Worm (Caenorhabditis elegans): ENCODE data around the gene ZC513.2.

DNA sequence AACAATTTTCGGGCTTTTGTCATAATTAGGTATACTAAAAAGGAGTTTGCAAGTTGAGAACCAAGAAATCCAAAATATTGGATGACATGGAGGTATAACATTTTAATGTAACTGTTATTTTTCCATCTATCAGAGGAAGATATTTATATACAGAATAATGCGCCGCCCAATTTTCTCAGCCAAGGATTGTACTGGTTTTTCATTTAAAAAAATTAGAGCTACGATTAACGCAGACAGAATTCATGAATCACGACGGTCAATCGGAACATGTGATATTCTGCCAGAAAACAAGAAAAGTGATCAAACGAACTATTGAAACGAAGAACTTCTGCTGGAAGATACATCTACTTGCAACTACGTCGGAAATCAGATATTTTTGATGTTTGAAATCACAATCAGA is 44.0 kb downstream of the ZC513.2 start, which contains the start of gene str-145:
- no peak for TF ChIP-seq snpc-4 (tag; optimal IDR thresholded peaks at IDR 0.05)
- no peak for TF ChIP-seq hlh-11 (tag; optimal IDR thresholded peaks at IDR 0.05)
- no peak for TF ChIP-seq dpl-1 (GFP tag; optimal IDR thresholded peaks at IDR 0.05)

All from whole organism, L4 larva.